Worm (Caenorhabditis elegans) whole organism, L2 larva: ENCODE data around the gene unc-46.

Source experiments
- C34F6.9 ChIP-seq: fragments of 150-350 bp; optimal IDR thresholded peaks from 2 replicates; lab custom pipeline; 2014; ENCODE audit warnings: missing biosample characterization, missing genetic modification characterization
- R02D3.7 ChIP-seq: fragments of 150-350 bp; optimal IDR thresholded peaks from 2 replicates; lab custom pipeline; 2014; ENCODE audit warnings: missing biosample characterization, missing genetic modification characterization
- ZK546.5 ChIP-seq: sonication (generic microtip); optimal IDR thresholded peaks from 2 replicates; lab custom pipeline; 2017; ENCODE audit warnings: missing biosample characterization, missing genetic modification characterization
- aly-2 ChIP-seq: fragments of 150-350 bp; optimal IDR thresholded peaks from 2 replicates; lab custom pipeline; 2014; ENCODE audit warnings: missing biosample characterization, missing genetic modification characterization
- ama-1 ChIP-seq: fragments of 150-350 bp; optimal IDR thresholded peaks from 2 replicates; lab custom pipeline; 2018; ENCODE audit warnings: inconsistent platforms
- egl-27 ChIP-seq: sonication (generic microtip); optimal IDR thresholded peaks from 3 replicates; lab custom pipeline; 2017; ENCODE audit warnings: missing biosample characterization, missing genetic modification reagents, missing genetic modification characterization
- lin-11 ChIP-seq: fragments of 150-350 bp; sonication (generic microtip); optimal IDR thresholded peaks from 2 replicates; lab custom pipeline; 2014; ENCODE audit warnings: missing biosample characterization, missing genetic modification characterization, inconsistent platforms, mixed read lengths
- mdl-1 ChIP-seq, 2 experiments: fragments of 150-350 bp in 1 of 2; sonication (generic microtip) in 1 of 2; optimal IDR thresholded peaks; 2 replicates each; lab custom pipeline; 2017; ENCODE audit warnings: missing biosample characterization in 2 of 2, missing genetic modification characterization in 2 of 2
- nhr-23 ChIP-seq: fragments of 150-350 bp; optimal IDR thresholded peaks from 2 replicates; lab custom pipeline; 2014; ENCODE audit warnings: missing biosample characterization, missing genetic modification reagents, missing genetic modification characterization
- nhr-77 ChIP-seq: fragments of 150-350 bp; optimal IDR thresholded peaks from 2 replicates; lab custom pipeline; 2014; ENCODE audit warnings: missing biosample characterization, missing genetic modification characterization
- unc-55 ChIP-seq: fragments of 150-350 bp; sonication (generic microtip); optimal IDR thresholded peaks from 3 replicates; lab custom pipeline; 2014; ENCODE audit warnings: missing biosample characterization, missing genetic modification reagents, missing genetic modification characterization
- unc-62 ChIP-seq: fragments of 150-350 bp; optimal IDR thresholded peaks from 2 replicates; lab custom pipeline; 2014; ENCODE audit warnings: missing biosample characterization, missing genetic modification reagents, missing genetic modification characterization
- ztf-4 ChIP-seq: fragments of 150-350 bp; optimal IDR thresholded peaks from 2 replicates; lab custom pipeline; 2014; ENCODE audit warnings: missing biosample characterization, missing genetic modification characterization

DNA sequence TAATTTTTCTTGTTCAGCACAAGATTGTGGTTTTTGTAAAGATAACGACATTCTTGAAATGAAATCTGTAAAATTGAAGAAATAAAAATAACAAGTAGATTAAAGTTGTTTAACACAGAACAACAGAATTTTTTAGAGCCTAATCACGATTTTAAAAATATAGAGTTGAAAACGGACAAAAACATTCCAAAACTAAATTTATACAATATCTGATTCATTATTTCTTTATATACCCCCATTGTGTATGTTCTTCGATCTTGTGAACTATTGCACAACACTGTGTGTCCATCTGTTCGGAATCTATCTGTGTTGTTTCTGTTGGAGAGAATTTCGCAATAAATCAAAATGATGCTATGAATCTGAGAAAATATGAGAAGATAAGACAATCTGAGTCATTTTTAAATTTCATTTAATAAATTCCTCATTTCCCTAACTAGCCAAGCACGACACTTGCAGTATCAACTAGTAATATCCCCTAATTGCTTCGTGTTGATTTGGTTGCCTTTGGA is 13.8 kb downstream of the unc-46 start, which contains the start of gene Y58A7A.4:
- TF ChIP-seq mdl-1 (tag; optimal IDR thresholded peaks at IDR 0.05; lab: Kevin White, UChicago) (no peak), egl-27 (tag; lab: Kevin White, UChicago) (no peak), nhr-77 (no peak), ama-1 (lab: Kevin White, UChicago) (no peak), unc-55 (GFP tag; lab: Kevin White, UChicago) (no peak), ztf-4 (tag; lab: Kevin White, UChicago) (no peak), lin-11 (tag; lab: Kevin White, UChicago) (no peak), unc-62 (GFP tag; lab: Kevin White, UChicago) (no peak), R02D3.7 (no peak), ZK546.5 (tag; lab: Kevin White, UChicago) (no peak), C34F6.9 (tag; lab: Kevin White, UChicago) (no peak), aly-2 (tag; lab: Kevin White, UChicago) (no peak), nhr-23 (tag; lab: Kevin White, UChicago) (no peak)
